Fruit fly (Drosophila melanogaster): ENCODE measurements around the gene Raf.

Gene Raf

dm6 chrX:2329312-2329711 is 34.0 kb downstream of the Raf start (continued):
- TF ChIP-seq Smox (GFP tag; optimal IDR thresholded peaks at IDR 0.05) (peak; percentile 73), Eip93F (GFP tag; optimal IDR thresholded peaks at IDR 0.05) (peak; percentile 43), CG32006 (GFP tag; optimal IDR thresholded peaks at IDR 0.05) (peak; percentile 25), cyc (GFP tag; optimal IDR thresholded peaks at IDR 0.05) (peak; percentile 73), CG1621 (tag; optimal IDR thresholded peaks at IDR 0.05) (peak; percentile 4), Ets96B (tag; optimal IDR thresholded peaks at IDR 0.05) (peak; percentile 55), CG9139 (GFP tag; optimal IDR thresholded peaks at IDR 0.05) (peak; percentile 35), fd85E (GFP tag; optimal IDR thresholded peaks at IDR 0.05) (no peak)

DNA sequence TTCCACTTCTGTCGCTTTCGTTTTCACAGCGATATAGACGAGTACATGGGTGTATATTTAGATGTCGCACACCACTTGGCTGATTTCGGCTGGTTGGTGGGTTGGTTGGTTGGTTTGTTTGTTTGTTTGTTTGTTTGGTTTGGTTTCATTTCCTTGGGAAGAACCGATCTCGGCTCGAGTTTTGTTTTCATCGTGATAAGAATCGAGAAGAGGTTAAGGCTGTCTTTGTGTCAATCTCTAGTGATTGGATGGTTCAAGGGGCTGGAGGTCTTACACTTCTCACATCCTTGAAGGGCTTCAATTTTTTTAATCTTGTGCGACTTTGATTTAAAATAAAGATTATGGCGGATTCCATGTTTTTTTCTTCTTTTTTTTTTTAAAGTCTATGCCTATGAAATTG is 37.5 kb downstream of the Raf start:
- TF ChIP-seq fd85E (GFP tag; optimal IDR thresholded peaks at IDR 0.05) (no peak), fkh (GFP tag; optimal IDR thresholded peaks at IDR 0.05) (peak; percentile 35), svp (GFP tag) (peak; percentile 56)

dm6 chrX:2334025-2334424 is 38.8 kb downstream of the Raf start:
- TF ChIP-seq CG8319 (GFP tag; optimal IDR thresholded peaks at IDR 0.05) (no peak), pdm3 (GFP tag; optimal IDR thresholded peaks at IDR 0.05) (no peak), CG4318 (GFP tag; optimal IDR thresholded peaks at IDR 0.05) (no peak), CG10631 (GFP tag; optimal IDR thresholded peaks at IDR 0.05) (no peak), Hr39 (GFP tag; optimal IDR thresholded peaks at IDR 0.05) (no peak), ss (GFP tag; optimal IDR thresholded peaks at IDR 0.05) (no peak), Hr4 (GFP tag; optimal IDR thresholded peaks at IDR 0.05) (no peak), Sox15 (GFP tag; optimal IDR thresholded peaks at IDR 0.05) (no peak), CG11902 (GFP tag; optimal IDR thresholded peaks at IDR 0.05) (no peak), CG32006 (GFP tag; optimal IDR thresholded peaks at IDR 0.05) (no peak), Lpt (GFP tag; optimal IDR thresholded peaks at IDR 0.05) (no peak), CG8119 (GFP tag; IDR thresholded peaks at IDR 0.05) (no peak), Sox102F (GFP tag; optimal IDR thresholded peaks at IDR 0.05) (no peak), Eip93F (GFP tag; optimal IDR thresholded peaks at IDR 0.05) (no peak), CG31627 (GFP tag; optimal IDR thresholded peaks at IDR 0.05) (no peak), Met (GFP tag; optimal IDR thresholded peaks at IDR 0.05) (no peak)

dm6 chrX:2334556-2335137 is 39.4 kb downstream of the Raf start, which contains the start of gene Ilp6:
Ilp6 (minus strand) TSS chrX:2334658.
- no peak for TF ChIP-seq CG15336 (GFP tag; IDR thresholded peaks at IDR 0.05)
- peak; percentile 17 for TF ChIP-seq esn (GFP tag; optimal IDR thresholded peaks at IDR 0.05)
- TF ChIP-seq CG10669 (GFP tag; optimal IDR thresholded peaks at IDR 0.05), result peak; percentile 49
- TF ChIP-seq lz (GFP tag; optimal IDR thresholded peaks at IDR 0.05), result no peak
- peak; percentile 79 for TF ChIP-seq CG9139 (GFP tag; optimal IDR thresholded peaks at IDR 0.05)
- TF ChIP-seq Gug (GFP tag; IDR thresholded peaks at IDR 0.05), result no peak
- TF ChIP-seq CG11762 (GFP tag; optimal IDR thresholded peaks at IDR 0.05; ENCODE audit: insufficient read depth), result peak; percentile 5
- no peak for TF ChIP-seq Sox15 (GFP tag; optimal IDR thresholded peaks at IDR 0.05)
- peak; percentile 1 for TF ChIP-seq CG31627 (GFP tag; optimal IDR thresholded peaks at IDR 0.05)
- TF ChIP-seq Sox14 (GFP tag; optimal IDR thresholded peaks at IDR 0.05), result peak; percentile 40
- no peak for TF ChIP-seq Ets96B (tag; optimal IDR thresholded peaks at IDR 0.05)
- no peak for TF ChIP-seq CG4318 (GFP tag; optimal IDR thresholded peaks at IDR 0.05)
- TF ChIP-seq CG11294 (GFP tag; IDR thresholded peaks at IDR 0.05), result no peak
- TF ChIP-seq CG8319 (GFP tag; optimal IDR thresholded peaks at IDR 0.05), result peak; percentile 48
- TF ChIP-seq fd85E (GFP tag; optimal IDR thresholded peaks at IDR 0.05), result no peak
- peak; percentile 84 for TF ChIP-seq Eip78C (GFP tag)
- peak; percentile 81 for TF ChIP-seq svp (GFP tag)
- no peak for TF ChIP-seq acj6 (GFP tag; optimal IDR thresholded peaks at IDR 0.05)
- no peak for TF ChIP-seq CG3032 (tag; optimal IDR thresholded peaks at IDR 0.05)
- no peak for TF ChIP-seq Hr4 (GFP tag; optimal IDR thresholded peaks at IDR 0.05)
- peak; percentile 87 for TF ChIP-seq Eip93F (GFP tag; optimal IDR thresholded peaks at IDR 0.05)
- peak; percentile 17 for TF ChIP-seq dsx (GFP tag; optimal IDR thresholded peaks at IDR 0.05; ENCODE audit: poor library complexity, severe bottlenecking)
- peak; percentile 64 for TF ChIP-seq CG6808 (GFP tag; optimal IDR thresholded peaks at IDR 0.05)
- peak; percentile 19 for TF ChIP-seq CG32006 (GFP tag; optimal IDR thresholded peaks at IDR 0.05)
- no peak for TF ChIP-seq Hr38 (GFP tag; optimal IDR thresholded peaks at IDR 0.05)
- no peak for TF ChIP-seq CG11902 (GFP tag; optimal IDR thresholded peaks at IDR 0.05)
- TF ChIP-seq net (GFP tag; optimal IDR thresholded peaks at IDR 0.05), result peak; percentile 70
- no peak for TF ChIP-seq CG10631 (GFP tag; optimal IDR thresholded peaks at IDR 0.05)
- TF ChIP-seq CG34406 (GFP tag; optimal IDR thresholded peaks at IDR 0.05), result peak; percentile 35
- peak; percentile 81 to 83 for TF ChIP-seq ss (GFP tag; optimal IDR thresholded peaks at IDR 0.05)
- TF ChIP-seq cyc (GFP tag; optimal IDR thresholded peaks at IDR 0.05), result peak; percentile 0
- no peak for TF ChIP-seq fd59A (GFP tag; optimal IDR thresholded peaks at IDR 0.05)
- peak; percentile 52 for TF ChIP-seq CG1621 (tag; optimal IDR thresholded peaks at IDR 0.05)
- TF ChIP-seq fkh (GFP tag; optimal IDR thresholded peaks at IDR 0.05), result no peak
- peak; percentile 32; the same call in 1 of the 3 replicates for TF ChIP-seq CG8119 (GFP tag; IDR thresholded peaks at IDR 0.05)
- peak; percentile 25 to 30 for TF ChIP-seq salr (GFP tag; optimal IDR thresholded peaks at IDR 0.05)
